Worm (Caenorhabditis elegans): Measurements from ENCODE around the gene F26D2.15.

F26D2.15 gene

DNA sequence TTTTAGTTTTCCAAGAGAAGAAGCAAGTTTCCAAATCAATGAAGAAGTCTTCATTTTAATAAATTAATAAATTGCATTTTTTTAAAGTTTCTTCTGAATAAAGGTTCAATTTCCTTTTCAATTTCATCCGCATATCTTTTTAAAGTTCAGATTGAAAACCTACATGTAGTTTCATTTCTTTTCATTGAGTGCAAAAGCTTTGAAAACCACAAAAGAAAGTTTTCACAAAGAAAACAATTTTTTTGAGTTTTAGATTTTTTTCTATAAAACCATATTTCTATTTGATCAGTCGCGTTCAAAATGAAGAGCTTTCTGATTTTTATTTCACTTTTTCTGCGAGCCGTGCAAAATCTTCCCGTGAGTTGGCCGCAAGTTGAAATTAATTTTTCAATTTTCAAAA lies 8.0 kb downstream of the F26D2.15 start, which contains the start of gene T08G3.6:
TSS of gene T08G3.6 (plus strand) at position 301 of the 400 bp plus-strand sequence.
- TF ChIP-seq nhr-11 (tag; optimal IDR thresholded peaks at IDR 0.05) (no peak), efl-3 (GFP tag; optimal IDR thresholded peaks at IDR 0.05) (no peak), xbp-1 (tag; optimal IDR thresholded peaks at IDR 0.05) (no peak), C04F5.9 (tag; optimal IDR thresholded peaks at IDR 0.05) (no peak), nhr-76 (tag; optimal IDR thresholded peaks at IDR 0.05) (no peak), tlp-1 (tag; optimal IDR thresholded peaks at IDR 0.05) (no peak), jun-1 (tag; optimal IDR thresholded peaks at IDR 0.05) (no peak), nhr-85 (tag) (no peak), aha-1 (tag; optimal IDR thresholded peaks at IDR 0.05) (no peak), pax-3 (tag; optimal IDR thresholded peaks at IDR 0.05) (no peak), mdl-1 (tag; optimal IDR thresholded peaks at IDR 0.05) (no peak), ama-1 (optimal IDR thresholded peaks at IDR 0.05) (no peak), ces-1 (GFP tag; optimal IDR thresholded peaks at IDR 0.05) (no peak)

DNA sequence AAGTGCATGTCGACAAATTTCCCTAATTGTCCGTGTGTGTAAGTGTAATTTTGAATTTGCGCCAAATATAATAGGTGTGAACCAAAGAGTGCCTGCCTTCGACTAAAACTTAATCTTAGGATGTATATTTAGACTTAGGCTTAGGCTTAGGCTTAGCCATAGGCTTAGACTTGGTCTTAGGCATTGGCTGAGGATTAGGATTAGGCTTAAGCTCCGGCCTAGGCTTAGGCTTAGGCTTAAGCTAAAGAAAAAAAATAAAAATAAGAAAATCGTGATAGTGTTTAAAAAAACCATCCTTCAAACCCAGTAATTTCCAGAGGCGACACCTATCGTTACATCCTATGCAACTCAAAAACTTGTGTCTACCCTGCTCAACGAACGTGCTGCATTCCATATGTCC lies 8.5 kb downstream of the F26D2.15 start:
- no peak for TF ChIP-seq xbp-1 (tag; optimal IDR thresholded peaks at IDR 0.05)
- no peak for TF ChIP-seq nhr-71 (tag; optimal IDR thresholded peaks at IDR 0.05)
- no peak for TF ChIP-seq nhr-47 (tag; optimal IDR thresholded peaks at IDR 0.05)
- no peak for TF ChIP-seq ceh-88 (GFP tag; IDR thresholded peaks at IDR 0.05)
- TF ChIP-seq ces-1 (GFP tag; optimal IDR thresholded peaks at IDR 0.05) = no peak
- TF ChIP-seq aha-1 (tag; optimal IDR thresholded peaks at IDR 0.05) = no peak
- TF ChIP-seq unc-30 (tag; optimal IDR thresholded peaks at IDR 0.05) = no peak
- no peak for TF ChIP-seq fkh-4 (tag; optimal IDR thresholded peaks at IDR 0.05; ENCODE audit: borderline replicate concordance)
- TF ChIP-seq dsc-1 (tag; optimal IDR thresholded peaks at IDR 0.05) = no peak
- TF ChIP-seq unc-86 (tag; optimal IDR thresholded peaks at IDR 0.05) = no peak
- no peak for TF ChIP-seq efl-1 (optimal IDR thresholded peaks at IDR 0.05)
- no peak for TF ChIP-seq efl-1 (GFP tag; optimal IDR thresholded peaks at IDR 0.05 in 1 of 2)
- no peak for TF ChIP-seq C16A3.4 (tag; optimal IDR thresholded peaks at IDR 0.05)
- no peak for TF ChIP-seq nhr-12 (tag; optimal IDR thresholded peaks at IDR 0.05)
- TF ChIP-seq mdl-1 (tag; optimal IDR thresholded peaks at IDR 0.05) = no peak
- TF ChIP-seq ceh-90 (tag; optimal IDR thresholded peaks at IDR 0.05) = no peak

DNA sequence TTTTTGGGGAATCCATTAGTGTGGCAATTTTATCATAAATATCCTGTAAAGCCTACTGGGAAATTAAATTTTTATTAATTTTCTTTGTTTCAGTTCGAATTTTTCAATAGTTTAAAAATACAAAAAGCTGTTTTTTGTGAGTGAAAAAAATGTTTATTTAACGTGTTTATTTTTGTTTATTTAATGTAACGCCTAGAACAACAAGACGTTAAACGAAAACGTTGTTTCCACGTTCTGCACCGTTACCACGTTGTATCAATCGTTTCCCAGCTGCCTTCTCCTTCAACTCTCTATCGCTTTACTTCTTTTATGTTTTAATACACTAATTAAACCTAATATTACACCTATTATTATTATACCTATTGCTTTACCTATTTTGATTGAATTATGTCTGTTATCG lies 10.1 kb downstream of the F26D2.15 start, which contains the start of gene T08G3.13:
TSS of gene T08G3.13 (plus strand) at position 301 of the 400 bp plus-strand sequence.
- TF ChIP-seq nhr-77 (tag; optimal IDR thresholded peaks at IDR 0.05) = no peak
- no peak for TF ChIP-seq pax-3 (tag; optimal IDR thresholded peaks at IDR 0.05)

DNA sequence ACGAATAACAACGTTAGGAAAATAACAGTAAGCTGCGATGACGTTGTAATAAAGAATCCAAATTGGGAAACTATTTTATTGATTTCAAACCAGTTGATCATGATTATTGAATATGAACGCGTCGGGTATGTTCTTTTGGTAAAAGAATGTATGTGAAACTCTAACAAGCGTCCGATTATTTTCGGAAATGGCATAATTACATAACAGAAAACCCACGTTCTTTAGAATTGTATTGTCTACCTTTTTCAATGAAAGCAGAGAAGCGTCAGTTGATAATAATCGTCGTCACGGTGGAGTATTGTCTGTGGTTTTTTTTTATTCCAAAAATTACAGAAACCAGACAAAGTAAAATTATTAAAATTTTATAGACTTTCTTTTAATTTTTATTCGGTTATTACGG lies 17.4 kb downstream of the F26D2.15 start, which contains the start of gene str-14:
TSS of gene str-14 (minus strand) at position 101 of the 400 bp plus-strand sequence.
- TF ChIP-seq nhr-47 (tag; optimal IDR thresholded peaks at IDR 0.05) (no peak), C16A3.4 (tag; optimal IDR thresholded peaks at IDR 0.05) (no peak), unc-130 (tag; optimal IDR thresholded peaks at IDR 0.05) (no peak), rnt-1 (tag; optimal IDR thresholded peaks at IDR 0.05) (no peak), lin-39 (tag; optimal IDR thresholded peaks at IDR 0.05) (no peak), nhr-11 (tag; optimal IDR thresholded peaks at IDR 0.05) (no peak), ama-1 (optimal IDR thresholded peaks at IDR 0.05) (no peak), swsn-7 (tag; optimal IDR thresholded peaks at IDR 0.05) (no peak), sox-4 (tag; optimal IDR thresholded peaks at IDR 0.05) (no peak), sup-37 (GFP tag; optimal IDR thresholded peaks at IDR 0.05) (no peak), hlh-17 (GFP tag; optimal IDR thresholded peaks at IDR 0.05; ENCODE audit: borderline replicate concordance) (no peak), mef-2 (tag; optimal IDR thresholded peaks at IDR 0.05) (no peak), ceh-8 (GFP tag; optimal IDR thresholded peaks at IDR 0.05) (no peak)

DNA sequence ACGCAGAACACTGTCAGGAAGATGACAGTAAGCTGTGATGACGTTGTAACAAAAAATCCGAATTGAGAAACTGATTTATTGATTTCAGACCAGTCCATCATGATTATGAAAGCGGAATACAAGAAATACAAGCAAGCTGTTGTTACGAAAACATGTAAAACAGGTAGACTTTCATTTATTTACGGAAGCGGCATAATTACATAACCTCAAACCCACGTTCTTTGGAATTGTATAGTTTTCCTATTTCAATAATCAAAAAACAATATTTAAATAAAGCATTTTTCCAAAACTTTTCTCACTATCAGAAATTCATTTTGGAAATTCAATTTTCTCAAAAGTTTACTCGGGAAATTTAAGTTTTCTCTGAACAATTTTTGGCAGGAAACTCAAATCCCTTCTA lies 21.1 kb downstream of the F26D2.15 start, which contains the start of gene str-15:
TSS of gene str-15 (minus strand) at position 101 of the 400 bp plus-strand sequence.
- no peak for TF ChIP-seq hlh-4 (tag; optimal IDR thresholded peaks at IDR 0.05)
- TF ChIP-seq irx-1 (tag; optimal IDR thresholded peaks at IDR 0.05) = no peak
- no peak for TF ChIP-seq dpl-1 (GFP tag; optimal IDR thresholded peaks at IDR 0.05)
- TF ChIP-seq nhr-71 (tag; optimal IDR thresholded peaks at IDR 0.05) = no peak
- no peak for TF ChIP-seq aly-2 (tag; optimal IDR thresholded peaks at IDR 0.05)
- no peak for TF ChIP-seq ets-5 (GFP tag; IDR thresholded peaks at IDR 0.05)
- no peak for TF ChIP-seq grh-1 (GFP tag; IDR thresholded peaks at IDR 0.05)
- TF ChIP-seq egl-13 (tag; optimal IDR thresholded peaks at IDR 0.05) = no peak
- no peak for TF ChIP-seq tlp-1 (tag; optimal IDR thresholded peaks at IDR 0.05)
- no peak for TF ChIP-seq C16A3.4 (tag; optimal IDR thresholded peaks at IDR 0.05)
- TF ChIP-seq zag-1 (tag; optimal IDR thresholded peaks at IDR 0.05) = no peak
